Fruit fly (Drosophila melanogaster) whole organism: ENCODE data around the gene CG12398.

Source experiments
- CG8478 ChIP-seq: fragments of >200 bp; optimal IDR thresholded peaks from 2 replicates; lab custom pipeline; 2018; ENCODE audit warnings: inconsistent platforms
- Dll ChIP-seq: fragments of >200 bp; optimal IDR thresholded peaks from 2 replicates; lab custom pipeline; 2017
- EcR ChIP-seq, 2 experiments: fragments of >200 bp; optimal IDR thresholded peaks; 2 replicates each; lab custom pipeline; 2017; ENCODE audit warnings: missing biosample characterization in 2 of 2, missing genetic modification characterization in 2 of 2, missing genetic modification reagents in 2 of 2
- pan ChIP-seq: fragments of >200 bp; optimal IDR thresholded peaks from 2 replicates; lab custom pipeline; 2017
- psq ChIP-seq: fragments of >200 bp; optimal IDR thresholded peaks from 2 replicates; lab custom pipeline; 2017
- usp ChIP-seq: fragments of >200 bp; optimal IDR thresholded peaks from 2 replicates; lab custom pipeline; 2017; ENCODE audit warnings: missing biosample characterization, missing genetic modification characterization, mixed read lengths

Gene CG12398

dm6 chrX:14913706-14914303 lies at the start of gene CG12398:
Gene CG12398 (minus strand): TSS chrX:14913812.
- TF ChIP-seq psq (lab: Kevin White, UChicago) (no peak), CG8478 (lab: Kevin White, UChicago) (no peak), Dll (lab: Kevin White, UChicago) (no peak), usp (no peak), EcR (GFP tag; optimal IDR thresholded peaks at IDR 0.05; lab: Kevin White, UChicago) (no peak), pan (lab: Kevin White, UChicago) (no peak)

dm6 chrX:14960856-14961255 lies 47.2 kb upstream of the CG12398 start:
- no peak for TF ChIP-seq psq (lab: Kevin White, UChicago)
- no peak for TF ChIP-seq EcR (GFP tag; optimal IDR thresholded peaks at IDR 0.05; lab: Kevin White, UChicago)
- TF ChIP-seq CG8478 (lab: Kevin White, UChicago): no peak
- no peak for TF ChIP-seq pan (lab: Kevin White, UChicago)
- TF ChIP-seq usp: no peak
- TF ChIP-seq Dll (lab: Kevin White, UChicago): no peak

DNA sequence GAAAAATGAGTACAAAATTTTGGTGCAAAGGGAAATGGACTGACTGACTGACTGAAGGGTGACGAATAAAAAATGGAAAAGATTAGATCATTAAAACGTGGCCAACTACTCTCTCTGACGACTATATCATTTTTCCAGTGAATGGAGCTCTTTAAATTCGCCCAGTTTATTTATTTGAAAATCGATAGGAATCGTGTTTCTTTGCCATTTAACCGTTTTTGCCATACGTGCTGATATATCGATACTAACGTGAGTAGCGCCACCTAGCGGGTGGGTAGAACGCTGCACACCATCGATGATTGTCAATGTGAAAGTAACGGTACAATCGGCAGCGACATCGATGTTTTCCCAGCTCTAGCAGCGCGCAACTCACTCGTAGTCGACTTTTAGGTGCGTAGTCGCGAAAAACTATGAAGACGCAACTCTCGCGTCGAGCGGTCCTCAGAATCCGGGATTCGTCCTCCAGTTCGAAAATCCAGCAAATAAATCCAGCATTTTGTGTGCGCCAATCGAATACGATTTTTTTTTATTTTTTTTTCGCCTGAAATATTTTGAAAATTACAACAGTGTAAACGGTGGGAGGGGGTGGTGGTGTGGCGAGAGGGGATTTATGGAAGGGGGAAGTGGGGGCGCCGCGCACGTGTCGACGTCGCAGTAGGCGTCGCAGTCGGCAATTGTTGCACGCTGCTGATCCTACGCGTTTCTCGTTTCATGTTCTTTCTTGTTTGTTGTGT lies 41.6 kb upstream of the CG12398 start, which contains the start of the genes CG9030 and eag:
TSS of gene CG9030 (minus strand) at position 51 of the 734 bp plus-strand sequence.
TSS of gene eag (plus strand) at position 428 of the 734 bp plus-strand sequence.
- TF ChIP-seq usp: no peak
- TF ChIP-seq CG8478 (lab: Kevin White, UChicago): no peak
- TF ChIP-seq EcR (GFP tag; optimal IDR thresholded peaks at IDR 0.05; lab: Kevin White, UChicago): no peak
- TF ChIP-seq pan (lab: Kevin White, UChicago): no peak
- TF ChIP-seq Dll (lab: Kevin White, UChicago): no peak
- TF ChIP-seq psq (lab: Kevin White, UChicago): no peak

dm6 chrX:14953896-14954295 lies 40.3 kb upstream of the CG12398 start:
- TF ChIP-seq usp: no peak
- no peak for TF ChIP-seq pan (lab: Kevin White, UChicago)
- no peak for TF ChIP-seq EcR (GFP tag; optimal IDR thresholded peaks at IDR 0.05; lab: Kevin White, UChicago)
- no peak for TF ChIP-seq CG8478 (lab: Kevin White, UChicago)
- TF ChIP-seq psq (lab: Kevin White, UChicago): no peak

DNA sequence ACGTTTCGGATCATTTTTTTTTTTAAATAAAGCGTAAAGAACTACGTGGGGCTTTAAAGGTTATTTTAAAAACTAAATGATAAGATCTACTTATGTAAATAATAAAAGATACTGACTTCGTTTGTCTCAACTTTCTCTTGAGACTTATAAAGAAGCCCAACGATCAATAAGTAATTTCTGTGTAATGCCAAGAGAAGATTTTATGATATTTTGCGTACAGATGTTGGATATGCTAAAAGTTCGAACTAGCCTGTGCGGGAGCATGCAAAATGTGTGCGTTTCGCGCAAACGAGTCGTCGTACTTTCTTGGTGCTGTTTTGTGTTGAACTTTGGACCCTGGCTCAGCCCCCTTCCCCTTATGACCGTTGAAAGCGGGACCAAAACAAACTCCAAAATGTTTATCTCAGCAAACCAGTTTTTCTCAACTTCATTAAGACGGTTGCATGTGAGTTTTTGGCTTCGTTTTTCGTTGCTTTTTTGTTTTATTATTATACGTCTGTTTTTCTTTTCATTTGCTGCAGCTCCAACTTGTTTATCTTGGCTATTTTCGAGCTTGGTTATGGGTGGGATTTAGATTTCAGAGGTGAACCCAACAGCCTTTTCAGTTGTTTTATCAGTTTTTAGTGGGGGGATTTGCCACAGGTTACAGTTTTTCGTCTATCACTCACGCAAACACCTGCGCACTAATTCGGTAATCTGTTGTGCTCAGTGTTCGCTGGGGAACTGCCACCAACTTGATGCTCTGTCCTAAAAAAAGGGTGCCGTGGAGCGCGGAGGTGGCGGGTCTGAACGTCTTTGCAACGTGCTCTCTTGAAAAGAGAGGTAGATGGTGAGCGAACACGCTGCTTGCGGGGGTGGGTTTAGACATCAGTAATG lies 39.5 kb upstream of the CG12398 start, which contains the start of gene pdgy:
TSS of gene pdgy (minus strand) at position 688 of the 876 bp plus-strand sequence.
- no peak for TF ChIP-seq usp
- no peak for TF ChIP-seq EcR (GFP tag; optimal IDR thresholded peaks at IDR 0.05; lab: Kevin White, UChicago)
- TF ChIP-seq pan (lab: Kevin White, UChicago): no peak
- no peak for TF ChIP-seq psq (lab: Kevin White, UChicago)
- TF ChIP-seq CG8478 (lab: Kevin White, UChicago): no peak
- peak; percentile 7 for TF ChIP-seq Dll (lab: Kevin White, UChicago)

- TF ChIP-seq pan (lab: Kevin White, UChicago): no peak
- TF ChIP-seq usp: no peak
- TF ChIP-seq CG8478 (lab: Kevin White, UChicago): no peak
- TF ChIP-seq Dll (lab: Kevin White, UChicago): no peak
- no peak for TF ChIP-seq EcR (GFP tag; optimal IDR thresholded peaks at IDR 0.05; lab: Kevin White, UChicago)
- TF ChIP-seq psq (lab: Kevin White, UChicago): no peak
Measured at dm6 chrX:14952097-14952844, 38.7 kb upstream of the CG12398 start.

- TF ChIP-seq psq (lab: Kevin White, UChicago): no peak
- TF ChIP-seq pan (lab: Kevin White, UChicago): no peak
- no peak for TF ChIP-seq usp
- no peak for TF ChIP-seq Dll (lab: Kevin White, UChicago)
Measured at dm6 chrX:14951346-14951862, 37.8 kb upstream of the CG12398 start.

- TF ChIP-seq pan (lab: Kevin White, UChicago): no peak
- peak; percentile 8 for TF ChIP-seq Dll (lab: Kevin White, UChicago)
Measured at dm6 chrX:14950273-14951272, 37.0 kb upstream of the CG12398 start.

DNA sequence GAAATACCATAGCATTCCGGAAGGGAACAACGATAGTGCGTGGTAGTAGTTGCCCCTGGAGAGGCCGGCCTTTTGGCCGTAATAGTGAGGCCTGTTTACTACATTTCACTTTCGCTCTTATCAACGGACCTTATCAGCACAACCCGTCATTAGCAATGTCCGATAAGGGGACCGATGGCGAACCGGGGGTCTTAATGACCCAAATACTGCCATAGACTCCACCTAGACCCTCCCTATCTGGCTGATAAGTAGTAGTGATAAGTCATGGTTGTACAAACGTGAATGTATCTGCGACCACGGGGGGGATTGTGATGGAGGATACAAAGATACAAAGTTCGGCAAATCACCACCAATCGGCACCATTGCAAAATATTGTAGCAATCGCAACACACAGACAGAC lies 35.6 kb upstream of the CG12398 start:
- TF ChIP-seq Dll (lab: Kevin White, UChicago) (no peak), CG8478 (lab: Kevin White, UChicago) (no peak), usp (no peak), psq (lab: Kevin White, UChicago) (no peak), pan (lab: Kevin White, UChicago) (no peak), EcR (GFP tag; optimal IDR thresholded peaks at IDR 0.05; lab: Kevin White, UChicago) (no peak)
